Fruit fly (Drosophila melanogaster) whole organism, embryonic: ENCODE results near the gene asun.
A peak's percentile ranks its signal among the peaks of the same experiment; 100 is the strongest.

Experiments used
- Adf1 ChIP-seq: fragments of 200-800 bp; sonication (Bioruptor generic); IDR thresholded peaks from 2 replicates; pipeline ENCODE4 v1.3.6; 2022; ENCODE audit warnings: missing biosample characterization, missing genetic modification characterization
- Awh ChIP-seq: fragments of 200-800 bp; sonication (Bioruptor generic); IDR thresholded peaks from 2 replicates; pipeline ENCODE4, ENCODE4 v1.3.6; 2022; ENCODE audit warnings: missing biosample characterization, missing genetic modification characterization
- CG10321 ChIP-seq: fragments of 200-800 bp; sonication (Bioruptor generic); IDR thresholded peaks from 2 replicates; pipeline ENCODE4 v1.3.6; 2022; ENCODE audit warnings: missing biosample characterization, missing genetic modification characterization
- CG11695 ChIP-seq: fragments of 200-800 bp; sonication (Bioruptor generic); IDR thresholded peaks from 3 replicates; pipeline ENCODE4 v1.3.6; 2022; ENCODE audit warnings: missing biosample characterization, missing genetic modification characterization
- CG13424 ChIP-seq: fragments of 200-800 bp; sonication (Bioruptor generic); optimal IDR thresholded peaks from 2 replicates; lab custom pipeline; 2019; ENCODE audit warnings: missing biosample characterization, mild to moderate bottlenecking, missing genetic modification characterization, moderate library complexity
- CG15073 ChIP-seq: fragments of 200-800 bp; sonication (Bioruptor generic); optimal IDR thresholded peaks from 2 replicates; lab custom pipeline; 2016; ENCODE audit warnings: missing biosample characterization, missing genetic modification characterization
- CG16815 ChIP-seq: fragments of 200-800 bp; sonication (Bioruptor generic); optimal IDR thresholded peaks from 3 replicates; lab custom pipeline; 2017; ENCODE audit warnings: missing biosample characterization, mild to moderate bottlenecking, missing genetic modification characterization
- CG17385 ChIP-seq: fragments of 200-800 bp; sonication (Bioruptor generic); optimal IDR thresholded peaks from 3 replicates; lab custom pipeline; 2018; ENCODE audit warnings: missing biosample characterization, mild to moderate bottlenecking, missing genetic modification characterization
- CG18764 ChIP-seq: fragments of 200-800 bp; sonication (Bioruptor generic); optimal IDR thresholded peaks from 3 replicates; lab custom pipeline; 2016; ENCODE audit warnings: missing biosample characterization, missing genetic modification characterization
- CG2199 ChIP-seq: fragments of 200-800 bp; sonication (Bioruptor generic); IDR thresholded peaks from 3 replicates; pipeline ENCODE4 v1.3.6; 2022; ENCODE audit warnings: missing biosample characterization, missing genetic modification characterization
- CG32772 ChIP-seq: fragments of 200-800 bp; sonication (Bioruptor generic); IDR thresholded peaks from 2 replicates; pipeline ENCODE4 v1.3.6; 2022; ENCODE audit warnings: missing biosample characterization, missing genetic modification characterization
- CG4360 ChIP-seq: fragments of 200-800 bp; sonication (Bioruptor generic); IDR thresholded peaks from 2 replicates; pipeline ENCODE4 v1.3.6; 2022; ENCODE audit warnings: missing biosample characterization, missing genetic modification characterization
- CG6689 ChIP-seq: fragments of 200-800 bp; sonication (Bioruptor generic); IDR thresholded peaks from 2 replicates; pipeline ENCODE4 v1.3.6; 2022; ENCODE audit warnings: missing biosample characterization, missing genetic modification characterization
- CG7745 ChIP-seq: fragments of 200-800 bp; sonication (Bioruptor generic); optimal IDR thresholded peaks from 2 replicates; lab custom pipeline; 2018; ENCODE audit warnings: missing biosample characterization, mild to moderate bottlenecking, missing genetic modification characterization, moderate library complexity
- CoRest ChIP-seq: fragments of 200-800 bp; sonication (Bioruptor generic); optimal IDR thresholded peaks from 3 replicates; lab custom pipeline; 2018; ENCODE audit warnings: missing biosample characterization, mild to moderate bottlenecking, missing genetic modification characterization, moderate library complexity
- Dfd ChIP-seq, 2 experiments: fragments of >200 bp; optimal IDR thresholded peaks; 2 replicates each; lab custom pipeline; 2017; ENCODE audit warnings: missing biosample characterization in 2 of 2, missing genetic modification characterization in 2 of 2
- Drgx ChIP-seq: fragments of 200-800 bp; sonication (Bioruptor generic); IDR thresholded peaks from 2 replicates; pipeline ENCODE4 v1.3.6; 2022; ENCODE audit warnings: missing biosample characterization, missing genetic modification characterization
- Hmx ChIP-seq: fragments of 200-800 bp; sonication (Bioruptor generic); optimal IDR thresholded peaks from 2 replicates; lab custom pipeline; 2016; ENCODE audit warnings: missing biosample characterization, missing genetic modification characterization
- Hr78 ChIP-seq, 2 experiments: fragments of 200-800 bp in 1 of 2; fragments of >200 bp in 1 of 2; sonication (Bioruptor generic) in 1 of 2; optimal IDR thresholded peaks; 2 replicates each; lab custom pipeline; 2017 to 2019; ENCODE audit warnings: missing biosample characterization in 2 of 2, missing genetic modification characterization in 2 of 2, mild to moderate bottlenecking in 1 of 2, moderate library complexity in 1 of 2
- MESR4 ChIP-seq: fragments of 200-800 bp; sonication (Bioruptor generic); optimal IDR thresholded peaks from 2 replicates; lab custom pipeline; 2018; ENCODE audit warnings: missing biosample characterization, mild to moderate bottlenecking, missing genetic modification characterization, moderate library complexity
- Med ChIP-seq: fragments of 200-800 bp; sonication (Bioruptor generic); peaks from one replicate; lab custom pipeline; 2016; ENCODE audit warnings: missing biosample characterization, missing genetic modification characterization, mild to moderate bottlenecking, inconsistent platforms, moderate library complexity
- NFAT ChIP-seq: fragments of 200-800 bp; sonication (Bioruptor generic); IDR thresholded peaks from 2 replicates; pipeline ENCODE4 v1.3.6; 2022; ENCODE audit warnings: missing biosample characterization, missing genetic modification characterization
- Sry-β ChIP-seq: fragments of 200-800 bp; sonication (Bioruptor generic); optimal IDR thresholded peaks from 2 replicates; lab custom pipeline; 2018; ENCODE audit warnings: missing biosample characterization, mild to moderate bottlenecking, missing genetic modification characterization, moderate library complexity
- Taf1 ChIP-seq: fragments of 200-800 bp; sonication (Bioruptor generic); IDR thresholded peaks from 2 replicates; pipeline ENCODE4 v1.3.6; 2022; ENCODE audit warnings: missing biosample characterization, missing genetic modification characterization
- abd-A ChIP-seq: fragments of 200-800 bp; sonication (Bioruptor generic); optimal IDR thresholded peaks from 3 replicates; lab custom pipeline; 2019; ENCODE audit warnings: missing biosample characterization, mild to moderate bottlenecking, missing genetic modification characterization, moderate library complexity
- cad ChIP-seq: fragments of >200 bp; optimal IDR thresholded peaks from 2 replicates; lab custom pipeline; 2017; ENCODE audit warnings: missing biosample characterization, missing genetic modification characterization
- chinmo ChIP-seq: fragments of 200-800 bp; sonication (Bioruptor generic); IDR thresholded peaks from 4 replicates; pipeline ENCODE4 v1.3.6; 2022; ENCODE audit warnings: missing biosample characterization, missing genetic modification characterization; ENCODE audit not compliant: partially characterized antibody
- corto ChIP-seq: fragments of 200-800 bp; sonication (Bioruptor generic); optimal IDR thresholded peaks from 2 replicates; lab custom pipeline; 2016; ENCODE audit warnings: missing biosample characterization, mild to moderate bottlenecking, missing genetic modification characterization, moderate library complexity
- eve ChIP-seq, 2 experiments: fragments of >200 bp; optimal IDR thresholded peaks; 2 replicates each; lab custom pipeline; 2017; ENCODE audit warnings: missing biosample characterization in 2 of 2, missing genetic modification characterization in 2 of 2
- ewg ChIP-seq: fragments of 200-800 bp; sonication (Bioruptor generic); optimal IDR thresholded peaks from 3 replicates; lab custom pipeline; 2017; ENCODE audit warnings: mild to moderate bottlenecking, missing biosample characterization, missing genetic modification reagents, missing genetic modification characterization
- fu2 ChIP-seq: fragments of 200-800 bp; sonication (Bioruptor generic); optimal IDR thresholded peaks from 2 replicates; lab custom pipeline; 2016; ENCODE audit warnings: missing biosample characterization, missing genetic modification characterization
- gce ChIP-seq: fragments of 200-800 bp; sonication (Bioruptor generic); IDR thresholded peaks from 3 replicates; pipeline ENCODE4 v1.3.6; 2022; ENCODE audit warnings: missing biosample characterization, missing genetic modification characterization
- gcm ChIP-seq: fragments of 200-800 bp; sonication (Bioruptor generic); optimal IDR thresholded peaks from 2 replicates; lab custom pipeline; 2019; ENCODE audit warnings: missing biosample characterization, mild to moderate bottlenecking, missing genetic modification characterization, moderate library complexity
- h ChIP-seq: fragments of >200 bp; optimal IDR thresholded peaks from 2 replicates; lab custom pipeline; 2017
- hbn ChIP-seq: fragments of 200-800 bp; sonication (Bioruptor generic); IDR thresholded peaks from 2 replicates; pipeline ENCODE4 v1.3.6; 2022; ENCODE audit warnings: missing biosample characterization, missing genetic modification characterization; ENCODE audit not compliant: partially characterized antibody
- jigr1 ChIP-seq: fragments of 200-800 bp; sonication (Bioruptor generic); IDR thresholded peaks from 3 replicates; pipeline ENCODE4 v1.3.6; 2022; ENCODE audit warnings: missing biosample characterization, missing genetic modification characterization
- kah ChIP-seq: fragments of 200-800 bp; sonication (Bioruptor generic); optimal IDR thresholded peaks from 2 replicates; lab custom pipeline; 2018; ENCODE audit warnings: missing biosample characterization, mild to moderate bottlenecking, missing genetic modification characterization
- pan ChIP-seq, 4 experiments: fragments of >200 bp in 3 of 4; fragments of 200-800 bp in 1 of 4; sonication (Bioruptor generic) in 1 of 4; optimal IDR thresholded peaks in 3 of 4; IDR thresholded peaks in 1 of 4; 2 replicates each; pipeline versions ENCODE4 v1.3.6 to Lab custom; 2017 to 2022; ENCODE audit warnings: missing biosample characterization in 2 of 4, missing genetic modification characterization in 2 of 4, mixed read lengths in 1 of 4
- pros ChIP-seq: fragments of 200-800 bp; sonication (Bioruptor generic); optimal IDR thresholded peaks from 3 replicates; lab custom pipeline; 2019; ENCODE audit warnings: missing biosample characterization, mild to moderate bottlenecking, missing genetic modification characterization, moderate library complexity
- sens ChIP-seq: fragments of 200-800 bp; sonication (Bioruptor generic); peaks from one replicate; lab custom pipeline; 2016; ENCODE audit warnings: missing biosample characterization, missing genetic modification characterization
- seq ChIP-seq: fragments of 200-800 bp; sonication (Bioruptor generic); IDR thresholded peaks from 2 replicates; pipeline ENCODE4 v1.3.6; 2022; ENCODE audit warnings: missing biosample characterization, missing genetic modification characterization
- sim ChIP-seq: fragments of 200-800 bp; sonication (Bioruptor generic); IDR thresholded peaks from 2 replicates; pipeline ENCODE4 v1.3.6; 2022; ENCODE audit warnings: missing biosample characterization, missing genetic modification characterization
- tgo ChIP-seq: fragments of 200-800 bp; sonication (Bioruptor generic); IDR thresholded peaks from 3 replicates; pipeline ENCODE4 v1.3.6; 2022; ENCODE audit warnings: missing biosample characterization, missing genetic modification characterization
- trem ChIP-seq: fragments of 200-800 bp; optimal IDR thresholded peaks from 3 replicates; lab custom pipeline; 2019; ENCODE audit warnings: missing biosample characterization, mild to moderate bottlenecking, missing genetic modification characterization, moderate library complexity
- wor ChIP-seq: fragments of 200-800 bp; sonication (Bioruptor generic); IDR thresholded peaks from 2 replicates; pipeline ENCODE4 v1.3.6; 2022; ENCODE audit warnings: missing biosample characterization, missing genetic modification characterization
- yki ChIP-seq: fragments of >200 bp; optimal IDR thresholded peaks from 3 replicates; lab custom pipeline; 2018
- z ChIP-seq: fragments of 200-800 bp; sonication (Bioruptor generic); IDR thresholded peaks from 3 replicates; pipeline ENCODE4 v1.3.6; 2022; ENCODE audit warnings: missing biosample characterization, missing genetic modification characterization

Gene asun

dm6 chr3R:16277543-16277942 is 13.5 kb downstream of the asun start (continued):
- TF ChIP-seq seq, result 0 out of 2 replicates have a peak, but pooled peaks have one; percentile 14
- 0 out of 2 replicates have a peak, but pooled peaks have one; percentile 32 for TF ChIP-seq CG32772 (GFP tag; lab: Robert Waterston, UW)
- TF ChIP-seq pros (GFP tag; lab: Kevin White, UChicago), result peak; percentile 8
- TF ChIP-seq Awh (GFP tag; lab: Robert Waterston, UW), result 0 out of 2 replicates have a peak, but pooled peaks have one; percentile 8
- no peak for TF ChIP-seq wor
- TF ChIP-seq Hmx, result no peak
- no peak for TF ChIP-seq Adf1 (GFP tag; lab: Robert Waterston, UW)
- TF ChIP-seq abd-A, result peak; percentile 80
- TF ChIP-seq sim, result 0 out of 2 replicates have a peak, but pooled peaks have one; percentile 19
- TF ChIP-seq ewg (GFP tag; lab: Kevin White, UChicago), result peak; percentile 5

dm6 chr3R:16279382-16279932 is 15.4 kb downstream of the asun start:
- TF ChIP-seq CG2199, result peak; percentile 72; the same call in 2 of the 3 replicates
- no peak for TF ChIP-seq Dfd (GFP tag; optimal IDR thresholded peaks at IDR 0.05; lab: Kevin White, UChicago)
- TF ChIP-seq Med (GFP tag; lab: Kevin White, UChicago), result peak; percentile 39
- TF ChIP-seq tgo (GFP tag; lab: Robert Waterston, UW), result no peak
- peak in 1 of 2 experiments; percentile 69 for TF ChIP-seq eve (GFP tag; optimal IDR thresholded peaks at IDR 0.05; lab: Kevin White, UChicago)
- TF ChIP-seq Drgx (GFP tag; lab: Robert Waterston, UW), result 0 out of 2 replicates have a peak, but pooled peaks have one; percentile 17
- TF ChIP-seq Hr78 (GFP tag; optimal IDR thresholded peaks at IDR 0.05; lab: Kevin White, UChicago), result peak in 1 of 2 experiments; percentile 94
- TF ChIP-seq chinmo (GFP tag; lab: Robert Waterston, UW), result 0 out of 4 replicates have a peak, but pooled peaks have one; percentile 32
- TF ChIP-seq CG4360 (GFP tag; lab: Robert Waterston, UW), result 0 out of 2 replicates have a peak, but pooled peaks have one; percentile 8
- peak; percentile 87 for TF ChIP-seq CG7745
- TF ChIP-seq Taf1, result no peak
- no peak for TF ChIP-seq CG16815
- TF ChIP-seq kah (GFP tag; lab: Kevin White, UChicago), result no peak
- 0 out of 3 replicates have a peak, but pooled peaks have one; percentile 22 for TF ChIP-seq CG11695 (GFP tag; lab: Robert Waterston, UW)
- TF ChIP-seq CoRest (tag; lab: Kevin White, UChicago), result no peak
- 0 out of 3 replicates have a peak, but pooled peaks have one; percentile 31 for TF ChIP-seq z (GFP tag; lab: Robert Waterston, UW)
- TF ChIP-seq gcm (GFP tag; lab: Kevin White, UChicago), result no peak
- peak; percentile 0 for TF ChIP-seq sens
- TF ChIP-seq yki (lab: Kevin White, UChicago), result no peak
- TF ChIP-seq CG15073 (GFP tag; lab: Kevin White, UChicago), result no peak
- TF ChIP-seq CG13424 (tag; lab: Kevin White, UChicago), result peak; percentile 9
- 0 out of 2 replicates have a peak, but pooled peaks have one; percentile 9 for TF ChIP-seq NFAT (GFP tag; lab: Robert Waterston, UW)
- TF ChIP-seq MESR4, result no peak
- TF ChIP-seq, all 482 proteins: peak for 13

- TF ChIP-seq h (lab: Kevin White, UChicago), result no peak
- TF ChIP-seq jigr1, result peak; percentile 96
- no peak for TF ChIP-seq pan (optimal IDR thresholded peaks at IDR 0.05; lab: Kevin White, UChicago)
- TF ChIP-seq pan (GFP tag; optimal IDR thresholded peaks at IDR 0.05 in 1 of 2, IDR thresholded peaks at IDR 0.05 in 1 of 2), result peak in 1 of 2 experiments; percentile 100
- TF ChIP-seq fu2 (GFP tag; lab: Kevin White, UChicago), result peak; percentile 99
- TF ChIP-seq CG6689, result peak; percentile 99
- TF ChIP-seq gce (GFP tag; lab: Robert Waterston, UW), result peak; percentile 99
- peak; percentile 99 for TF ChIP-seq corto (GFP tag; lab: Kevin White, UChicago)
- peak; percentile 99 for TF ChIP-seq CG18764 (GFP tag; lab: Kevin White, UChicago)
- TF ChIP-seq cad (GFP tag; lab: Kevin White, UChicago), result no peak
- TF ChIP-seq CG17385 (GFP tag; lab: Kevin White, UChicago), result peak; percentile 99
- peak; percentile 97 for TF ChIP-seq trem (tag; lab: Kevin White, UChicago)
- TF ChIP-seq hbn (GFP tag; lab: Robert Waterston, UW), result no peak
- peak; percentile 91 for TF ChIP-seq CG10321 (GFP tag; lab: Robert Waterston, UW)
- TF ChIP-seq Sry-β (GFP tag; lab: Kevin White, UChicago), result peak; percentile 66
Observed at dm6 chr3R:16280003-16280998, 16.2 kb downstream of the asun start.
